Worm (Caenorhabditis elegans) whole organism, L3 larva: ENCODE data around the gene lin-22.

Experiments
- ZK546.5 ChIP-seq: sonication (generic microtip); optimal IDR thresholded peaks from 2 replicates; lab custom pipeline; 2017; ENCODE audit warnings: missing biosample characterization, missing genetic modification characterization
- aly-2 ChIP-seq: fragments of 150-350 bp; optimal IDR thresholded peaks from 2 replicates; lab custom pipeline; 2014; ENCODE audit warnings: missing biosample characterization, missing genetic modification characterization
- ama-1 ChIP-seq: fragments of 150-350 bp; optimal IDR thresholded peaks from 2 replicates; lab custom pipeline; 2018
- elt-3 ChIP-seq, 3 experiments: fragments of 150-350 bp in 1 of 3; sonication (generic microtip) in 2 of 3; optimal IDR thresholded peaks; 2 replicates in 2 of 3; 4 replicates in 1 of 3; lab custom pipeline; 2014 to 2017; ENCODE audit warnings: missing biosample characterization in 3 of 3, missing genetic modification characterization in 3 of 3
- fkh-10 ChIP-seq: sonication (generic microtip); optimal IDR thresholded peaks from 2 replicates; lab custom pipeline; 2017; ENCODE audit warnings: missing biosample characterization, missing genetic modification reagents, missing genetic modification characterization
- lin-15B ChIP-seq: fragments of 150-350 bp; optimal IDR thresholded peaks from 2 replicates; lab custom pipeline; 2014; ENCODE audit warnings: missing biosample characterization, missing genetic modification characterization
- lsy-12 ChIP-seq: sonication (generic microtip); optimal IDR thresholded peaks from 2 replicates; lab custom pipeline; 2016; ENCODE audit warnings: mild to moderate bottlenecking, missing genetic modification characterization, missing compliant biosample characterization
- mdl-1 ChIP-seq: fragments of 150-350 bp; optimal IDR thresholded peaks from 2 replicates; lab custom pipeline; 2014; ENCODE audit warnings: missing biosample characterization, missing genetic modification characterization
- nhr-11 ChIP-seq: fragments of 150-350 bp; optimal IDR thresholded peaks from 2 replicates; lab custom pipeline; 2014; ENCODE audit warnings: missing biosample characterization, missing genetic modification characterization
- nhr-12 ChIP-seq: fragments of 150-350 bp; optimal IDR thresholded peaks from 2 replicates; lab custom pipeline; 2014; ENCODE audit warnings: missing biosample characterization, missing genetic modification characterization
- nhr-23 ChIP-seq: fragments of 150-350 bp; optimal IDR thresholded peaks from 2 replicates; lab custom pipeline; 2014; ENCODE audit warnings: missing biosample characterization, missing genetic modification reagents, missing genetic modification characterization
- sea-2 ChIP-seq: fragments of 150-350 bp; sonication (generic microtip); optimal IDR thresholded peaks from 4 replicates; lab custom pipeline; 2014; ENCODE audit warnings: missing biosample characterization, missing genetic modification reagents, missing genetic modification characterization
- snpc-4 ChIP-seq: fragments of 150-350 bp; optimal IDR thresholded peaks from 2 replicates; lab custom pipeline; 2014; ENCODE audit warnings: missing biosample characterization, missing genetic modification characterization
- unc-62 ChIP-seq: fragments of 150-350 bp; sonication (generic microtip); optimal IDR thresholded peaks from 4 replicates; lab custom pipeline; 2014; ENCODE audit warnings: missing biosample characterization, missing genetic modification reagents, missing genetic modification characterization

DNA sequence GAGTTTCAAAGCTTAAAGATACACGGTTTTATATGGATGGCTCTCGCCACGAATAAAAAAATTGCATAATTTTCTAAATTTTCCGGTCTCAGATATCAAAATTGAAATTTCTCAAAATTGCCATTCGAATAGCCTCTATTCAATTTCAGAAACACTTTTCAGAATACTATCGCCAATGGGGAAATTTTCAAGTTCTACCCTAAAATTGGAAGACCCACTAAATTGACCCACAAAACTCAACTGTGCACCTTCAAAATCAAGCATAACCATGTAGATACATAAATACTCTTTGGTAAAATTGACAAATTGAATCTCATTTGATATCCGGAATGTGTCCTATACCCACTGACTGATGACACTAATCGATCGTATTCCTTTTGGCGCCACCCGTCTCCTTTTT, 3.3 kb upstream of the lin-22 start:
- no peak for TF ChIP-seq ama-1 (lab: Kevin White, UChicago)
- no peak for TF ChIP-seq nhr-11
- no peak for TF ChIP-seq sea-2 (GFP tag; lab: Kevin White, UChicago)
- TF ChIP-seq ZK546.5 (tag; lab: Kevin White, UChicago) = no peak
- TF ChIP-seq unc-62 (GFP tag; lab: Kevin White, UChicago) = no peak
- no peak for TF ChIP-seq mdl-1 (tag; lab: Kevin White, UChicago)
- no peak for TF ChIP-seq aly-2 (tag; lab: Kevin White, UChicago)
- no peak for TF ChIP-seq fkh-10 (GFP tag; lab: Kevin White, UChicago)
- no peak for TF ChIP-seq lsy-12 (tag; lab: Kevin White, UChicago)
- TF ChIP-seq nhr-23 = no peak
- no peak for TF ChIP-seq elt-3 (tag; optimal IDR thresholded peaks at IDR 0.05; lab: Kevin White, UChicago)
- TF ChIP-seq lin-15B (tag; lab: Kevin White, UChicago) = no peak
- no peak for TF ChIP-seq snpc-4 (tag; lab: Kevin White, UChicago)
- TF ChIP-seq nhr-12 = no peak
